Worm (Caenorhabditis elegans): ENCODE measurements around the gene ZC317.2.

The ZC317.2 gene

ce11 chrV:5459806-5460205 is at the start of gene ZC317.2:
Gene ZC317.2 (plus strand): TSS chrV:5460106.
- TF ChIP-seq dmd-4 (tag; optimal IDR thresholded peaks at IDR 0.05; ENCODE audit: borderline replicate concordance), result no peak
- TF ChIP-seq nhr-232 (tag; optimal IDR thresholded peaks at IDR 0.05), result no peak
- TF ChIP-seq hlh-6 (tag; optimal IDR thresholded peaks at IDR 0.05), result no peak
- no peak for TF ChIP-seq lin-11 (tag; optimal IDR thresholded peaks at IDR 0.05)
- TF ChIP-seq ceh-14 (tag; optimal IDR thresholded peaks at IDR 0.05), result no peak
- TF ChIP-seq ama-1 (optimal IDR thresholded peaks at IDR 0.05), result no peak
- TF ChIP-seq fkh-6 (tag; optimal IDR thresholded peaks at IDR 0.05), result no peak
- TF ChIP-seq nhr-11 (tag; optimal IDR thresholded peaks at IDR 0.05), result no peak
- no peak for TF ChIP-seq ceh-24 (tag; optimal IDR thresholded peaks at IDR 0.05)

DNA sequence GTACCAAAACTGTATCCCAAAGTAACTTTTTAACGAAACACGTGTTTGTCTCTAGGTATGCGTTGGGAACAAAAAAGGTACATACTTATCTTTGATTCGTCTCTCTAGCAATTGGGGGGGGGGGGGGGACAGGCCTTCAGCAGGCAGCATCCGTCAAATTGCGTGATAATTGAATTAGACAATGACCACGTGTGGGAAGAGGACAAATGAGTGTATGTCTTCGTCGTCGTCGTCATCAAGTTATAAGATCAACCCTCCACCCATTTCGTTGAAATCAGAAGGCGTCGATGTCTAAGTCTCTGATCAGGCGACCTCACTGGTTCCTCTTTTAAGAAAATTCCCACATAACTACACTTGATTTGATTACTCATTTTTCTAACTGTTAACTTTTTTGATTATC is 49.2 kb upstream of the ZC317.2 start, which contains the start of gene F08F3.4:
F08F3.4 (plus strand) TSS at position 277 of the 400 bp plus-strand sequence.
- TF ChIP-seq rnt-1 (tag; optimal IDR thresholded peaks at IDR 0.05), result no peak
- no peak for TF ChIP-seq ceh-31 (tag; optimal IDR thresholded peaks at IDR 0.05)
- TF ChIP-seq ets-4 (tag; optimal IDR thresholded peaks at IDR 0.05), result no peak
- TF ChIP-seq pha-2 (tag; optimal IDR thresholded peaks at IDR 0.05), result no peak
- TF ChIP-seq C08G9.2 (tag; optimal IDR thresholded peaks at IDR 0.05), result no peak
- no peak for TF ChIP-seq hlh-8 (tag; optimal IDR thresholded peaks at IDR 0.05)
- no peak for TF ChIP-seq fax-1 (tag; optimal IDR thresholded peaks at IDR 0.05)
- no peak for TF ChIP-seq ama-1 (optimal IDR thresholded peaks at IDR 0.05)
- TF ChIP-seq pros-1 (tag; optimal IDR thresholded peaks at IDR 0.05), result no peak
- TF ChIP-seq K09A11.1 (tag; optimal IDR thresholded peaks at IDR 0.05; ENCODE audit: insufficient read depth), result no peak
- TF ChIP-seq sox-4 (tag; optimal IDR thresholded peaks at IDR 0.05), result no peak
- TF ChIP-seq unc-3 (GFP tag; conservative IDR thresholded peaks at IDR 0.05), result no peak
- no peak for TF ChIP-seq unc-3 (tag; optimal IDR thresholded peaks at IDR 0.05)
- no peak for TF ChIP-seq ceh-34 (tag; optimal IDR thresholded peaks at IDR 0.05)
- no peak for TF ChIP-seq dve-1 (tag; optimal IDR thresholded peaks at IDR 0.05)
- TF ChIP-seq tbx-7 (tag; optimal IDR thresholded peaks at IDR 0.05), result no peak
- no peak for TF ChIP-seq lin-11 (tag; optimal IDR thresholded peaks at IDR 0.05)
- no peak for TF ChIP-seq pag-3 (tag; optimal IDR thresholded peaks at IDR 0.05; ENCODE audit: borderline replicate concordance)
- no peak for TF ChIP-seq lim-6 (tag; optimal IDR thresholded peaks at IDR 0.05)
- TF ChIP-seq unc-86 (tag; optimal IDR thresholded peaks at IDR 0.05), result no peak
- TF ChIP-seq ceh-2 (tag; optimal IDR thresholded peaks at IDR 0.05), result no peak

DNA sequence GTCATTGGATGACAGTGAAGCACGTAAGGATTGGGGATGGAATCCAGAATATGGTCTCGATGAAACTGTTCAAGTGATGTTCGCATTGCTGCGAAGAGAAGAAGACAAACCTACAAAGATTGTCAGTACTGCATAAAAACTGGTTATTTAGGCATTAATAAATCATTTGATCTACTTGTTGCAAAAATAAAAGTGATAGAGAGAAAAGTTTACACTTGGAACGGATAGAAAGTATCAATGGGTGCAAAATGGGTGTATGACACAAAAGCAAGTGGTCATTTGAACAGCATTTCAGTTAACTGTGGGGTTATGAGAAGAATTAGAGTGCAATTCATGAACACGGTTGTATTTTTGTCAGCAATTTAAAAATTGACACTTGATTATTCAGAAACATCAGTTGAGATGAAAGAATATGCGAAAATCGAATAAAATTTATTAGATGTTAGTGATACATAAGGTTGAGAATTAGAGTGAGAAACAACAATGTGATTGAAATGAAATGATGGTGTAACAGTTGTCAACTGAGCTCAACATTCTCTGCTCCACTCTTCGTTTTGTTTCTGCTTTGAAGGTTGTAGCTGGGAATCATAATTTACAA is 47.0 kb upstream of the ZC317.2 start, which contains the start of gene F08F3.10:
F08F3.10 (plus strand) TSS at position 548 of the 598 bp plus-strand sequence.
- TF ChIP-seq nfya-1 (tag; optimal IDR thresholded peaks at IDR 0.05) (no peak), hlh-13 (GFP tag; optimal IDR thresholded peaks at IDR 0.05) (no peak), hlh-15 (tag; optimal IDR thresholded peaks at IDR 0.05) (no peak), mec-3 (tag; optimal IDR thresholded peaks at IDR 0.05; ENCODE audit: borderline replicate concordance) (no peak), npax-4 (tag; optimal IDR thresholded peaks at IDR 0.05) (no peak), ttx-3 (tag; optimal IDR thresholded peaks at IDR 0.05) (no peak), fkh-6 (tag; optimal IDR thresholded peaks at IDR 0.05) (no peak), unc-42 (tag; optimal IDR thresholded peaks at IDR 0.05) (no peak), fax-1 (tag; optimal IDR thresholded peaks at IDR 0.05) (no peak)

DNA sequence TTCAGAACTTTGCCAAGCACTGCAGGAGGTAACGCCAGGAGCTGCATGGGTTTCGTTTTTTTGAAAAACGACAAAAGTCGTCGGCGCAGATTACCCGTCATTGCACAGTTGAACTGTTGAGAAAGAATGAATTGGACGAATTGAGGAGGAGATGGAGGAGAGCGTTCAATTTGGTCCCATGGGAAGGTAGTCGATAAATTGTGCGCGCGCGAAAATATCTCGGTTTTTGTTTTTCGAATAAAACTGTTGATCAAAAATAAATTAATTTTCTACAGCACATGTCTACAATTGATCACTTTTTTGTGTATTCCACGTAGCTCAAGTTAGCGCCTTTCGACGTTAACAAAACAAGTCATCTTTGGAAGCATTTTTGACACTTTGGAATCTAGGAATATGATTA is 40.0 kb upstream of the ZC317.2 start, which contains the start of gene F08F3.6:
F08F3.6 (minus strand) TSS at position 153 of the 400 bp plus-strand sequence.
- no peak for TF ChIP-seq unc-42 (tag; optimal IDR thresholded peaks at IDR 0.05)
- no peak for TF ChIP-seq tbx-7 (tag; optimal IDR thresholded peaks at IDR 0.05)
- no peak for TF ChIP-seq hlh-15 (tag; optimal IDR thresholded peaks at IDR 0.05)
- no peak for TF ChIP-seq C08G9.2 (tag; optimal IDR thresholded peaks at IDR 0.05)
- no peak for TF ChIP-seq zip-5 (tag; optimal IDR thresholded peaks at IDR 0.05)
- TF ChIP-seq dve-1 (tag; optimal IDR thresholded peaks at IDR 0.05), result no peak
- no peak for TF ChIP-seq pqm-1 (tag; optimal IDR thresholded peaks at IDR 0.05)
- TF ChIP-seq pax-1 (tag; optimal IDR thresholded peaks at IDR 0.05), result no peak
- no peak for TF ChIP-seq nfya-1 (tag; optimal IDR thresholded peaks at IDR 0.05)
- TF ChIP-seq ceh-9 (tag; optimal IDR thresholded peaks at IDR 0.05), result no peak
- TF ChIP-seq pha-4 (tag; optimal IDR thresholded peaks at IDR 0.05), result no peak
- TF ChIP-seq C38D4.7 (GFP tag; optimal IDR thresholded peaks at IDR 0.05), result no peak
- no peak for TF ChIP-seq ceh-14 (tag; optimal IDR thresholded peaks at IDR 0.05)
- TF ChIP-seq che-1 (tag; optimal IDR thresholded peaks at IDR 0.05), result no peak
- no peak for TF ChIP-seq elt-4 (tag; optimal IDR thresholded peaks at IDR 0.05)
- no peak for TF ChIP-seq madf-2 (tag; optimal IDR thresholded peaks at IDR 0.05)

All from whole organism, late embryonic.